Fruit fly (Drosophila melanogaster) whole organism: Measurements from ENCODE around the gene Pxd.

Experiments
- CG8478 ChIP-seq: fragments of >200 bp; optimal IDR thresholded peaks from 2 replicates; lab custom pipeline; 2018; ENCODE audit warnings: inconsistent platforms
- Dll ChIP-seq: fragments of >200 bp; optimal IDR thresholded peaks from 2 replicates; lab custom pipeline; 2017
- EcR ChIP-seq, 2 experiments: fragments of >200 bp; optimal IDR thresholded peaks; 2 replicates each; lab custom pipeline; 2017; ENCODE audit warnings: missing biosample characterization in 2 of 2, missing genetic modification characterization in 2 of 2, missing genetic modification reagents in 2 of 2
- pan ChIP-seq: fragments of >200 bp; optimal IDR thresholded peaks from 2 replicates; lab custom pipeline; 2017
- psq ChIP-seq: fragments of >200 bp; optimal IDR thresholded peaks from 2 replicates; lab custom pipeline; 2017
- usp ChIP-seq: fragments of >200 bp; optimal IDR thresholded peaks from 2 replicates; lab custom pipeline; 2017; ENCODE audit warnings: missing biosample characterization, missing genetic modification characterization, mixed read lengths

- TF ChIP-seq EcR (GFP tag; optimal IDR thresholded peaks at IDR 0.05; lab: Kevin White, UChicago) (no peak), pan (no peak), psq (lab: Kevin White, UChicago) (no peak), usp (GFP tag; lab: Kevin White, UChicago) (no peak), Dll (no peak), CG8478 (lab: Kevin White, UChicago) (no peak)
These were observed 41.8 kb upstream of the Pxd start for dm6 chr3R:16972575-16972974.
